Fruit fly (Drosophila melanogaster) whole organism, embryonic: ENCODE measurements around the gene path.
A peak's percentile ranks its signal among the peaks of the same experiment; 100 is the strongest.

Source experiments
- Asciz ChIP-seq: fragments of 200-800 bp; sonication (Bioruptor generic); optimal IDR thresholded peaks from 2 replicates; lab custom pipeline; 2017; ENCODE audit warnings: missing biosample characterization, mild to moderate bottlenecking, missing genetic modification characterization, missing genetic modification reagents
- B-H1 ChIP-seq: fragments of 200-800 bp; sonication (Bioruptor generic); IDR thresholded peaks from 3 replicates; pipeline ENCODE4 v1.3.6; 2022; ENCODE audit warnings: missing biosample characterization, missing genetic modification characterization
- B-H2 ChIP-seq: fragments of 200-800 bp; sonication (Bioruptor generic); optimal IDR thresholded peaks from 2 replicates; lab custom pipeline; 2018; ENCODE audit warnings: missing biosample characterization, mild to moderate bottlenecking, missing genetic modification characterization
- CG10267 ChIP-seq: fragments of 200-800 bp; sonication (Bioruptor generic); optimal IDR thresholded peaks from 2 replicates; lab custom pipeline; 2018; ENCODE audit warnings: missing biosample characterization, mild to moderate bottlenecking, missing genetic modification characterization, moderate library complexity
- CG10321 ChIP-seq: fragments of 200-800 bp; sonication (Bioruptor generic); IDR thresholded peaks from 2 replicates; pipeline ENCODE4 v1.3.6; 2022; ENCODE audit warnings: missing biosample characterization, missing genetic modification characterization
- CG10431 ChIP-seq: fragments of 200-800 bp; sonication (Bioruptor generic); optimal IDR thresholded peaks from 3 replicates; lab custom pipeline; 2018; ENCODE audit warnings: missing biosample characterization, mild to moderate bottlenecking, missing genetic modification characterization
- CG11247 ChIP-seq: fragments of 200-800 bp; sonication (Bioruptor generic); IDR thresholded peaks from 2 replicates; pipeline ENCODE4 v1.3.6; 2022; ENCODE audit warnings: missing biosample characterization, missing genetic modification characterization
- CG14667 ChIP-seq: fragments of 200-800 bp; sonication (Bioruptor generic); IDR thresholded peaks from 2 replicates; pipeline ENCODE4 v1.3.6; 2022; ENCODE audit warnings: missing biosample characterization, missing genetic modification characterization
- CG15479 ChIP-seq: fragments of 200-800 bp; sonication (Bioruptor generic); optimal IDR thresholded peaks from 3 replicates; lab custom pipeline; 2019; ENCODE audit warnings: missing biosample characterization, mild to moderate bottlenecking, missing genetic modification characterization, moderate library complexity
- CG16813 ChIP-seq: fragments of 200-800 bp; sonication (Bioruptor generic); IDR thresholded peaks from 3 replicates; pipeline ENCODE4 v1.3.6; 2022; ENCODE audit warnings: missing biosample characterization, missing genetic modification characterization; ENCODE audit not compliant: partially characterized antibody
- CG2199 ChIP-seq: fragments of 200-800 bp; sonication (Bioruptor generic); IDR thresholded peaks from 3 replicates; pipeline ENCODE4 v1.3.6; 2022; ENCODE audit warnings: missing biosample characterization, missing genetic modification characterization
- CG3163 ChIP-seq: fragments of 200-800 bp; sonication (Bioruptor generic); optimal IDR thresholded peaks from 3 replicates; lab custom pipeline; 2016; ENCODE audit warnings: missing biosample characterization, missing genetic modification characterization
- CG32532 ChIP-seq: fragments of 200-800 bp; sonication (Bioruptor generic); IDR thresholded peaks from 2 replicates; pipeline ENCODE4 v1.3.6; 2022; ENCODE audit warnings: missing biosample characterization, missing genetic modification characterization
- CG4282 ChIP-seq: fragments of 200-800 bp; sonication (Bioruptor generic); optimal IDR thresholded peaks from 2 replicates; lab custom pipeline; 2016; ENCODE audit warnings: missing biosample characterization, missing genetic modification characterization
- CG4360 ChIP-seq: fragments of 200-800 bp; sonication (Bioruptor generic); IDR thresholded peaks from 2 replicates; pipeline ENCODE4 v1.3.6; 2022; ENCODE audit warnings: missing biosample characterization, missing genetic modification characterization
- CG5953 ChIP-seq: fragments of 200-800 bp; sonication (Bioruptor generic); IDR thresholded peaks from 2 replicates; pipeline ENCODE4 v1.3.6; 2022; ENCODE audit warnings: missing biosample characterization, missing genetic modification characterization
- CG6254 ChIP-seq: fragments of 200-800 bp; sonication (Bioruptor generic); optimal IDR thresholded peaks from 3 replicates; lab custom pipeline; 2017; ENCODE audit warnings: mild to moderate bottlenecking, missing biosample characterization, missing genetic modification reagents, missing genetic modification characterization
- CG8089 ChIP-seq: fragments of 200-800 bp; sonication (Bioruptor generic); optimal IDR thresholded peaks from 3 replicates; lab custom pipeline; 2016; ENCODE audit warnings: missing biosample characterization, missing genetic modification characterization
- CG8478 ChIP-seq: fragments of >200 bp; optimal IDR thresholded peaks from 2 replicates; lab custom pipeline; 2018
- Dp ChIP-seq: fragments of 200-800 bp; sonication (Bioruptor generic); optimal IDR thresholded peaks from 2 replicates; lab custom pipeline; 2018; ENCODE audit warnings: missing biosample characterization, mild to moderate bottlenecking, missing genetic modification characterization, moderate library complexity
- HHEX ChIP-seq: fragments of 200-800 bp; sonication (Bioruptor generic); optimal IDR thresholded peaks from 3 replicates; lab custom pipeline; 2017; ENCODE audit warnings: missing biosample characterization, mild to moderate bottlenecking, missing genetic modification characterization, missing genetic modification reagents
- HLHmδ ChIP-seq: fragments of 200-800 bp; sonication (Bioruptor generic); optimal IDR thresholded peaks from 2 replicates; lab custom pipeline; 2018; ENCODE audit warnings: missing biosample characterization, mild to moderate bottlenecking, missing genetic modification characterization, moderate library complexity
- HmgZ ChIP-seq: fragments of 200-800 bp; sonication (Bioruptor generic); optimal IDR thresholded peaks from 2 replicates; lab custom pipeline; 2018; ENCODE audit warnings: missing biosample characterization, mild to moderate bottlenecking, missing genetic modification characterization
- Hr51 ChIP-seq, 2 experiments: fragments of 200-800 bp; sonication (Bioruptor generic); optimal IDR thresholded peaks; 2 replicates in 1 of 2; 3 replicates in 1 of 2; lab custom pipeline; 2016 to 2018; ENCODE audit warnings: missing biosample characterization in 2 of 2, missing genetic modification characterization in 2 of 2, mild to moderate bottlenecking in 1 of 2, moderate library complexity in 1 of 2
- Mad ChIP-seq: fragments of 200-800 bp; sonication (Bioruptor generic); optimal IDR thresholded peaks from 2 replicates; lab custom pipeline; 2016; ENCODE audit warnings: missing biosample characterization, missing genetic modification characterization
- Myb ChIP-seq: fragments of 200-800 bp; sonication (Bioruptor generic); optimal IDR thresholded peaks from 2 replicates; lab custom pipeline; 2016; ENCODE audit warnings: missing biosample characterization, missing genetic modification characterization
- NK7.1 ChIP-seq: fragments of 200-800 bp; sonication (Bioruptor generic); optimal IDR thresholded peaks from 3 replicates; lab custom pipeline; 2016; ENCODE audit warnings: missing biosample characterization, missing genetic modification characterization
- NfI ChIP-seq: fragments of 200-800 bp; sonication (Bioruptor generic); optimal IDR thresholded peaks from 3 replicates; lab custom pipeline; 2018; ENCODE audit warnings: missing biosample characterization, mild to moderate bottlenecking, missing genetic modification characterization, moderate library complexity
- Sry-δ ChIP-seq: fragments of 200-800 bp; sonication (Bioruptor generic); optimal IDR thresholded peaks from 2 replicates; lab custom pipeline; 2016; ENCODE audit warnings: missing biosample characterization, missing genetic modification characterization
- ab ChIP-seq: fragments of 200-800 bp; sonication (Bioruptor generic); optimal IDR thresholded peaks from 2 replicates; lab custom pipeline; 2016; ENCODE audit warnings: missing biosample characterization, missing genetic modification characterization
- ac ChIP-seq: fragments of 200-800 bp; sonication (Bioruptor generic); optimal IDR thresholded peaks from 3 replicates; lab custom pipeline; 2017; ENCODE audit warnings: missing biosample characterization, mild to moderate bottlenecking, missing genetic modification characterization
- al ChIP-seq: fragments of 200-800 bp; sonication (Bioruptor generic); IDR thresholded peaks from 2 replicates; pipeline ENCODE4 v1.3.6; 2022; ENCODE audit warnings: missing biosample characterization, missing genetic modification characterization
- croc ChIP-seq: fragments of 200-800 bp; sonication (Bioruptor generic); conservative IDR thresholded peaks from 3 replicates; pipeline ENCODE4 v1.3.6; 2022; ENCODE audit warnings: missing biosample characterization, missing genetic modification characterization
- dmrt11E ChIP-seq: fragments of 200-800 bp; sonication (Bioruptor generic); optimal IDR thresholded peaks from 3 replicates; lab custom pipeline; 2018; ENCODE audit warnings: missing biosample characterization, mild to moderate bottlenecking, missing genetic modification characterization, moderate library complexity
- gcm2 ChIP-seq: fragments of 200-800 bp; sonication (Bioruptor generic); optimal IDR thresholded peaks from 2 replicates; lab custom pipeline; 2016; ENCODE audit warnings: missing biosample characterization, missing genetic modification characterization
- gsb-n ChIP-seq: fragments of 200-800 bp; sonication (Bioruptor generic); optimal IDR thresholded peaks from 3 replicates; lab custom pipeline; 2018; ENCODE audit warnings: missing biosample characterization, mild to moderate bottlenecking, missing genetic modification characterization
- hb ChIP-seq: fragments of 200-800 bp; sonication (Bioruptor generic); IDR thresholded peaks from 3 replicates; pipeline ENCODE4 v1.3.6; 2022; ENCODE audit warnings: missing biosample characterization, missing genetic modification characterization; ENCODE audit not compliant: partially characterized antibody
- kay ChIP-seq: fragments of 200-800 bp; sonication (Bioruptor generic); optimal IDR thresholded peaks from 2 replicates; lab custom pipeline; 2016; ENCODE audit warnings: missing biosample characterization, missing genetic modification characterization
- kni ChIP-seq: fragments of 200-800 bp; sonication (Bioruptor generic); optimal IDR thresholded peaks from 3 replicates; lab custom pipeline; 2017; ENCODE audit warnings: mild to moderate bottlenecking, missing biosample characterization, missing genetic modification reagents, missing genetic modification characterization
- mam ChIP-seq: fragments of 200-800 bp; sonication (Bioruptor generic); optimal IDR thresholded peaks from 3 replicates; lab custom pipeline; 2016; ENCODE audit warnings: missing biosample characterization, missing genetic modification characterization
- mirr ChIP-seq: fragments of 200-800 bp; sonication (Bioruptor generic); optimal IDR thresholded peaks from 3 replicates; lab custom pipeline; 2018; ENCODE audit warnings: missing biosample characterization, mild to moderate bottlenecking, missing genetic modification characterization
- nerfin-1 ChIP-seq: fragments of 200-800 bp; sonication (Bioruptor generic); optimal IDR thresholded peaks from 3 replicates; lab custom pipeline; 2019; ENCODE audit warnings: missing biosample characterization, mild to moderate bottlenecking, missing genetic modification characterization, moderate library complexity
- oc ChIP-seq: fragments of 200-800 bp; sonication (Bioruptor generic); optimal IDR thresholded peaks from 2 replicates; lab custom pipeline; 2018; ENCODE audit warnings: missing biosample characterization, mild to moderate bottlenecking, missing genetic modification characterization, moderate library complexity
- org-1 ChIP-seq: fragments of 200-800 bp; sonication (Bioruptor generic); optimal IDR thresholded peaks from 2 replicates; lab custom pipeline; 2017; ENCODE audit warnings: missing biosample characterization, missing genetic modification characterization
- run ChIP-seq: fragments of 200-800 bp; sonication (Bioruptor generic); optimal IDR thresholded peaks from 3 replicates; lab custom pipeline; 2018; ENCODE audit warnings: missing biosample characterization, mild to moderate bottlenecking, missing genetic modification characterization
- sqz ChIP-seq: fragments of 200-800 bp; sonication (Bioruptor generic); optimal IDR thresholded peaks from 3 replicates; lab custom pipeline; 2018; ENCODE audit warnings: missing biosample characterization, mild to moderate bottlenecking, missing genetic modification characterization
- stc ChIP-seq: fragments of 200-800 bp; sonication (Bioruptor generic); IDR thresholded peaks from 2 replicates; pipeline ENCODE4 v1.3.6; 2022; ENCODE audit warnings: missing biosample characterization, missing genetic modification characterization
- tll ChIP-seq, 2 experiments: fragments of 200-800 bp in 1 of 2; fragments of >200 bp in 1 of 2; sonication (Bioruptor generic) in 1 of 2; optimal IDR thresholded peaks; 2 replicates each; lab custom pipeline; 2017 to 2019; ENCODE audit warnings: missing biosample characterization in 2 of 2, missing genetic modification characterization in 2 of 2, mild to moderate bottlenecking in 1 of 2, moderate library complexity in 1 of 2
- toy ChIP-seq: fragments of 200-800 bp; sonication (Bioruptor generic); IDR thresholded peaks from 2 replicates; pipeline ENCODE4 v1.3.6; 2022; ENCODE audit warnings: missing biosample characterization, missing genetic modification characterization

path gene

dm6 chr3L:9460775-9461491 is 44.2 kb downstream of the path start, which contains the start of the genes CG3434 and CG44838 (continued):
- TF ChIP-seq CG11247 (GFP tag; lab: Robert Waterston, UW) = peak; percentile 62; the same call in 1 of the 2 replicates
- 0 out of 2 replicates have a peak, but pooled peaks have one; percentile 34 for TF ChIP-seq CG4360 (GFP tag; lab: Robert Waterston, UW)
- peak; percentile 61 for TF ChIP-seq Sry-δ (GFP tag; lab: Kevin White, UChicago)
- no peak for TF ChIP-seq CG8089 (GFP tag; lab: Kevin White, UChicago)
- peak; percentile 70 for TF ChIP-seq run
- TF ChIP-seq Mad (GFP tag; lab: Kevin White, UChicago) = peak; percentile 82
- TF ChIP-seq CG10267 (tag; lab: Kevin White, UChicago) = peak; percentile 82
- peak; percentile 51 for TF ChIP-seq NK7.1 (GFP tag; lab: Kevin White, UChicago)
- no peak for TF ChIP-seq CG5953 (GFP tag; lab: Robert Waterston, UW)
- peak; percentile 60 for TF ChIP-seq Myb (GFP tag; lab: Kevin White, UChicago)
- peak; percentile 76 for TF ChIP-seq dmrt11E
- TF ChIP-seq kay (GFP tag; lab: Kevin White, UChicago) = peak; percentile 61
- peak; percentile 78 for TF ChIP-seq stc (GFP tag; lab: Robert Waterston, UW)
- peak; percentile 76 for TF ChIP-seq CG2199 (GFP tag; lab: Robert Waterston, UW)
- peak; percentile 36 for TF ChIP-seq gsb-n (tag; lab: Kevin White, UChicago)
- peak; percentile 40 for TF ChIP-seq CG6254 (GFP tag; lab: Kevin White, UChicago)
- TF ChIP-seq CG10321 (GFP tag; lab: Robert Waterston, UW) = no peak
- TF ChIP-seq CG16813 = 0 out of 3 replicates have a peak, but pooled peaks have one; percentile 27
- TF ChIP-seq ab (GFP tag; lab: Kevin White, UChicago) = peak; percentile 77
- TF ChIP-seq B-H2 (GFP tag; lab: Kevin White, UChicago) = peak; percentile 79
- peak; percentile 77 for TF ChIP-seq gcm2 (GFP tag; lab: Kevin White, UChicago)
- peak; percentile 3 for TF ChIP-seq CG10431 (GFP tag; lab: Kevin White, UChicago)
- peak; percentile 19 for TF ChIP-seq CG15479 (GFP tag; lab: Kevin White, UChicago)
- peak; percentile 68 for TF ChIP-seq nerfin-1
- peak; percentile 31 for TF ChIP-seq CG3163 (GFP tag; lab: Kevin White, UChicago)
- TF ChIP-seq Hr51 (GFP tag; optimal IDR thresholded peaks at IDR 0.05; lab: Kevin White, UChicago) = peak; percentile 66 to 81
- TF ChIP-seq toy (GFP tag; lab: Robert Waterston, UW) = no peak
- peak; percentile 58 for TF ChIP-seq Asciz (GFP tag; lab: Kevin White, UChicago)
- peak; percentile 75 for TF ChIP-seq kni (GFP tag; lab: Kevin White, UChicago)
- TF ChIP-seq CG4282 (GFP tag; lab: Kevin White, UChicago) = peak; percentile 48
- no peak for TF ChIP-seq CG8478
- TF ChIP-seq mirr (GFP tag; lab: Kevin White, UChicago) = peak; percentile 44
- peak; percentile 81 for TF ChIP-seq CG32532 (GFP tag; lab: Robert Waterston, UW)
- TF ChIP-seq al = peak; percentile 43
- peak; percentile 72 for TF ChIP-seq NfI (GFP tag; lab: Kevin White, UChicago)
- TF ChIP-seq org-1 (GFP tag; lab: Kevin White, UChicago) = no peak
- TF ChIP-seq oc (tag; lab: Kevin White, UChicago) = peak; percentile 49
- TF ChIP-seq HLHmδ (GFP tag; lab: Kevin White, UChicago) = no peak
- TF ChIP-seq tll (GFP tag; optimal IDR thresholded peaks at IDR 0.05; lab: Kevin White, UChicago) = peak in 1 of 2 experiments; percentile 60
- no peak for TF ChIP-seq hb (GFP tag; lab: Robert Waterston, UW)
- TF ChIP-seq ac = no peak
- TF ChIP-seq Dp (GFP tag; lab: Kevin White, UChicago) = peak; percentile 67
- peak; percentile 47; the same call in 1 of the 2 replicates for TF ChIP-seq CG14667 (GFP tag; lab: Robert Waterston, UW)
- peak; percentile 76 for TF ChIP-seq mam (GFP tag; lab: Kevin White, UChicago)
- peak; percentile 82 for TF ChIP-seq HmgZ (tag; lab: Kevin White, UChicago)
- TF ChIP-seq B-H1 = peak; percentile 69
- TF ChIP-seq sqz (GFP tag; lab: Kevin White, UChicago) = peak; percentile 65
- peak; percentile 62 for TF ChIP-seq HHEX (GFP tag; lab: Kevin White, UChicago)
- TF ChIP-seq croc (GFP tag; lab: Robert Waterston, UW) = peak; percentile 55; the same call in 1 of the 3 replicates
